Fruit fly (Drosophila melanogaster) whole organism, wandering third instar larva: ENCODE measurements around the gene MED11.

ENCODE experiments used
- Abd-B ChIP-seq: fragments of >200 bp; optimal IDR thresholded peaks from 2 replicates; lab custom pipeline; 2017; ENCODE audit warnings: missing biosample characterization, missing genetic modification characterization
- Hr83 ChIP-seq: fragments of 200-300 bp; sonication (Bioruptor generic); optimal IDR thresholded peaks from 2 replicates; lab custom pipeline; 2016; ENCODE audit warnings: missing biosample characterization, mild to moderate bottlenecking, missing genetic modification characterization, moderate library complexity; ENCODE audit not compliant: poor library complexity, severe bottlenecking
- N ChIP-seq: fragments of >200 bp; optimal IDR thresholded peaks from 2 replicates; lab custom pipeline; 2018; ENCODE audit warnings: missing biosample characterization, missing external identifiers, missing genetic modification characterization
- br ChIP-seq: fragments of 200-800 bp; sonication (Bioruptor generic); optimal IDR thresholded peaks from 2 replicates; lab custom pipeline; 2016; ENCODE audit warnings: missing biosample characterization, missing genetic modification characterization
- ey ChIP-seq: fragments of 200-800 bp; sonication (Bioruptor generic); optimal IDR thresholded peaks from 2 replicates; lab custom pipeline; 2016; ENCODE audit warnings: missing biosample characterization, missing genetic modification characterization
- fru ChIP-seq: fragments of 200-800 bp; sonication (Bioruptor generic); optimal IDR thresholded peaks from 3 replicates; lab custom pipeline; 2016; ENCODE audit warnings: missing biosample characterization, mild to moderate bottlenecking, missing genetic modification characterization
- h ChIP-seq: fragments of 200-800 bp; sonication (Bioruptor generic); optimal IDR thresholded peaks from 3 replicates; lab custom pipeline; 2016; ENCODE audit warnings: missing biosample characterization, mild to moderate bottlenecking, missing genetic modification characterization
- lola ChIP-seq: fragments of >200 bp; optimal IDR thresholded peaks from 2 replicates; lab custom pipeline; 2017; ENCODE audit warnings: missing biosample characterization, missing genetic modification characterization
- pan ChIP-seq: fragments of >200 bp; optimal IDR thresholded peaks from 2 replicates; lab custom pipeline; 2017
- psq ChIP-seq: fragments of 200-800 bp; sonication (Bioruptor generic); optimal IDR thresholded peaks from 3 replicates; lab custom pipeline; 2017; ENCODE audit warnings: missing biosample characterization, mild to moderate bottlenecking, missing genetic modification characterization, moderate library complexity
- rgr ChIP-seq: fragments of 200-800 bp; sonication (Bioruptor generic); optimal IDR thresholded peaks from 3 replicates; lab custom pipeline; 2016; ENCODE audit warnings: missing biosample characterization, mild to moderate bottlenecking, missing genetic modification characterization
- sv ChIP-seq: fragments of 200-800 bp; sonication (Bioruptor generic); optimal IDR thresholded peaks from 3 replicates; lab custom pipeline; 2016; ENCODE audit warnings: missing biosample characterization, missing genetic modification characterization
- woc ChIP-seq: sonication (Bioruptor generic); optimal IDR thresholded peaks from 2 replicates; lab custom pipeline; 2016; ENCODE audit warnings: missing biosample characterization, mild to moderate bottlenecking, missing genetic modification characterization

- TF ChIP-seq Abd-B (GFP tag; lab: Kevin White, UChicago) (no peak), pan (lab: Kevin White, UChicago) (no peak), lola (no peak), woc (GFP tag; lab: Kevin White, UChicago) (no peak), fru (GFP tag; lab: Kevin White, UChicago) (no peak), N (GFP tag; lab: Kevin White, UChicago) (no peak), rgr (GFP tag; lab: Kevin White, UChicago) (no peak), psq (GFP tag; lab: Kevin White, UChicago) (no peak), h (GFP tag; lab: Kevin White, UChicago) (no peak), ey (no peak), Hr83 (GFP tag; lab: Kevin White, UChicago) (no peak), sv (GFP tag; lab: Kevin White, UChicago) (no peak), br (GFP tag; lab: Kevin White, UChicago) (no peak)
Observed at dm6 chr3L:18757079-18757815, 11.6 kb downstream of the MED11 start.
